Fruit fly (Drosophila melanogaster): Measurements from ENCODE around the gene CG12104.

CG12104 gene

dm6 chr3L:1586266-1587054 is 16.0 kb downstream of the CG12104 start (continued):
- TF ChIP-seq CG12769 (tag; optimal IDR thresholded peaks at IDR 0.05) (no peak), CG4820 (GFP tag; optimal IDR thresholded peaks at IDR 0.05) (no peak), nau (GFP tag; optimal IDR thresholded peaks at IDR 0.05) (no peak), dmrt11E (tag; optimal IDR thresholded peaks at IDR 0.05) (no peak), CG3163 (GFP tag; optimal IDR thresholded peaks at IDR 0.05) (no peak), br (optimal IDR thresholded peaks at IDR 0.05) (no peak), so (GFP tag; IDR thresholded peaks at IDR 0.05) (no peak), CG4404 (GFP tag; IDR thresholded peaks at IDR 0.05) (no peak), tup (GFP tag; optimal IDR thresholded peaks at IDR 0.05) (no peak), Vsx1 (GFP tag; optimal IDR thresholded peaks at IDR 0.05) (no peak), knrl (GFP tag; IDR thresholded peaks at IDR 0.05; ENCODE audit: partially characterized antibody) (no peak), CG1233 (GFP tag; optimal IDR thresholded peaks at IDR 0.05) (no peak), CG9876 (GFP tag; optimal IDR thresholded peaks at IDR 0.05) (no peak), Med (GFP tag) (peak; percentile 81), CG8290 (GFP tag; optimal IDR thresholded peaks at IDR 0.05) (no peak), CG8290 (tag; optimal IDR thresholded peaks at IDR 0.05) (peak in 1 of 2 experiments; percentile 37), CG6689 (GFP tag; IDR thresholded peaks at IDR 0.05) (no peak), abd-A (tag; optimal IDR thresholded peaks at IDR 0.05) (peak; percentile 91), CG4707 (GFP tag; optimal IDR thresholded peaks at IDR 0.05) (no peak), ttk (GFP tag; IDR thresholded peaks at IDR 0.05) (no peak), ab (GFP tag; optimal IDR thresholded peaks at IDR 0.05) (no peak), lilli (GFP tag; optimal IDR thresholded peaks at IDR 0.05) (no peak), dpn (GFP tag; optimal IDR thresholded peaks at IDR 0.05) (no peak), Ssrp (tag; optimal IDR thresholded peaks at IDR 0.05) (no peak), CG17359 (tag; optimal IDR thresholded peaks at IDR 0.05) (peak; percentile 14), CG14710 (tag; optimal IDR thresholded peaks at IDR 0.05) (no peak), CG17912 (GFP tag; optimal IDR thresholded peaks at IDR 0.05) (peak; percentile 28), sens (GFP tag) (peak; percentile 71), Drgx (GFP tag; IDR thresholded peaks at IDR 0.05) (peak; percentile 68; the same call in 1 of the 2 replicates), Xrp1 (GFP tag; IDR thresholded peaks at IDR 0.05) (no peak), ken (GFP tag; IDR thresholded peaks at IDR 0.05) (0 out of 3 replicates have a peak, but pooled peaks have one; percentile 18), CG17568 (GFP tag; optimal IDR thresholded peaks at IDR 0.05) (peak; percentile 12), CG3065 (GFP tag; optimal IDR thresholded peaks at IDR 0.05) (no peak), CG11504 (tag; optimal IDR thresholded peaks at IDR 0.05) (no peak), nom (GFP tag; optimal IDR thresholded peaks at IDR 0.05) (peak; percentile 75), CG1792 (GFP tag; optimal IDR thresholded peaks at IDR 0.05) (no peak), NC2β (GFP tag; optimal IDR thresholded peaks at IDR 0.05) (no peak), Lhr (GFP tag; optimal IDR thresholded peaks at IDR 0.05) (no peak), sob (GFP tag; IDR thresholded peaks at IDR 0.05) (peak; percentile 47; the same call in 1 of the 2 replicates), Stat92E (GFP tag; optimal IDR thresholded peaks at IDR 0.05) (peak in 1 of 3 experiments; percentile 61), CG12659 (GFP tag; optimal IDR thresholded peaks at IDR 0.05) (no peak), CG12155 (GFP tag; optimal IDR thresholded peaks at IDR 0.05) (no peak), peb (GFP tag; IDR thresholded peaks at IDR 0.05) (no peak), salm (tag; optimal IDR thresholded peaks at IDR 0.05) (no peak), GATAe (GFP tag; conservative IDR thresholded peaks at IDR 0.05) (no peak), MTF-1 (GFP tag; optimal IDR thresholded peaks at IDR 0.05; ENCODE audit: borderline replicate concordance) (no peak), CG9817 (tag; optimal IDR thresholded peaks at IDR 0.05) (no peak), bcd (GFP tag; optimal IDR thresholded peaks at IDR 0.05) (no peak), BtbVII (GFP tag; optimal IDR thresholded peaks at IDR 0.05) (peak; percentile 38), Neu2 (GFP tag; optimal IDR thresholded peaks at IDR 0.05; ENCODE audit: borderline replicate concordance) (no peak)
